Worm (Caenorhabditis elegans) whole organism, mixed stage, embryonic: ENCODE data around the gene C16C10.2.

Experiments used
- M03D4.4 ChIP-seq: sonication (generic microtip); optimal IDR thresholded peaks from 2 replicates; lab custom pipeline; 2017; ENCODE audit warnings: mild to moderate bottlenecking, missing genetic modification characterization, missing compliant biosample characterization
- blmp-1 ChIP-seq: fragments of 150-350 bp; optimal IDR thresholded peaks from 2 replicates; lab custom pipeline; 2014; ENCODE audit warnings: missing biosample characterization, missing genetic modification characterization
- ceh-39 ChIP-seq: fragments of 150-350 bp; optimal IDR thresholded peaks from 2 replicates; lab custom pipeline; 2014; ENCODE audit warnings: missing biosample characterization, missing genetic modification characterization
- ceh-43 ChIP-seq: fragments of 200-800 bp; sonication (Bioruptor generic); optimal IDR thresholded peaks from 2 replicates; lab custom pipeline; 2018; ENCODE audit warnings: mild to moderate bottlenecking, missing genetic modification characterization, moderate library complexity, missing compliant biosample characterization
- ceh-83 ChIP-seq: fragments of 200-800 bp; sonication (Bioruptor generic); optimal IDR thresholded peaks from 2 replicates; lab custom pipeline; 2018; ENCODE audit warnings: mild to moderate bottlenecking, missing genetic modification characterization, missing compliant biosample characterization
- ces-1 ChIP-seq: fragments of 150-350 bp; optimal IDR thresholded peaks from 2 replicates; lab custom pipeline; 2014; ENCODE audit warnings: missing biosample characterization, missing genetic modification reagents, missing genetic modification characterization
- cnd-1 ChIP-seq: fragments of 200-800 bp; sonication (Bioruptor generic); optimal IDR thresholded peaks from 2 replicates; lab custom pipeline; 2018; ENCODE audit warnings: mild to moderate bottlenecking, missing genetic modification characterization, missing compliant biosample characterization
- drap-1 ChIP-seq: fragments of 200-800 bp; sonication (Bioruptor generic); optimal IDR thresholded peaks from 3 replicates; lab custom pipeline; 2018; ENCODE audit warnings: mild to moderate bottlenecking, missing genetic modification characterization, missing compliant biosample characterization
- elt-1 ChIP-seq: sonication (generic microtip); optimal IDR thresholded peaks from 2 replicates; lab custom pipeline; 2017; ENCODE audit warnings: missing genetic modification characterization, mild to moderate bottlenecking, missing compliant biosample characterization, antibody characterized with exemption, moderate library complexity, borderline replicate concordance; ENCODE audit not compliant: insufficient read depth
- elt-3 ChIP-seq: fragments of 150-350 bp; optimal IDR thresholded peaks from 2 replicates; lab custom pipeline; 2014; ENCODE audit warnings: missing biosample characterization, missing genetic modification characterization
- flh-1 ChIP-seq: fragments of 200-800 bp; sonication (Bioruptor generic); optimal IDR thresholded peaks from 2 replicates; lab custom pipeline; 2018; ENCODE audit warnings: mild to moderate bottlenecking, missing genetic modification characterization, moderate library complexity, missing compliant biosample characterization
- ham-2 ChIP-seq: fragments of 200-800 bp; sonication (Bioruptor generic); optimal IDR thresholded peaks from 2 replicates; lab custom pipeline; 2018; ENCODE audit warnings: mild to moderate bottlenecking, missing genetic modification characterization, missing compliant biosample characterization
- hlh-1 ChIP-seq: fragments of 150-350 bp; optimal IDR thresholded peaks from 2 replicates; lab custom pipeline; 2014; ENCODE audit warnings: missing biosample characterization, missing genetic modification reagents, missing genetic modification characterization
- lin-13 ChIP-seq: fragments of 150-350 bp; optimal IDR thresholded peaks from 2 replicates; lab custom pipeline; 2014; ENCODE audit warnings: missing biosample characterization, missing genetic modification characterization
- lin-32 ChIP-seq: fragments of 200-800 bp; sonication (Bioruptor generic); optimal IDR thresholded peaks from 2 replicates; lab custom pipeline; 2018; ENCODE audit warnings: mild to moderate bottlenecking, missing genetic modification characterization, missing compliant biosample characterization
- lsy-2 ChIP-seq: fragments of 150-350 bp; optimal IDR thresholded peaks from 2 replicates; lab custom pipeline; 2014; ENCODE audit warnings: missing biosample characterization, missing genetic modification characterization
- mep-1 ChIP-seq: fragments of 150-350 bp; optimal IDR thresholded peaks from 2 replicates; lab custom pipeline; 2017; ENCODE audit warnings: missing biosample characterization, missing genetic modification reagents, missing genetic modification characterization, inconsistent platforms
- nhr-12 ChIP-seq: fragments of 150-350 bp; optimal IDR thresholded peaks from 2 replicates; lab custom pipeline; 2014; ENCODE audit warnings: missing biosample characterization, missing genetic modification characterization
- nhr-2 ChIP-seq: fragments of 150-350 bp; optimal IDR thresholded peaks from 2 replicates; lab custom pipeline; 2014; ENCODE audit warnings: missing biosample characterization, missing genetic modification characterization
- nhr-237 ChIP-seq: fragments of 150-350 bp; optimal IDR thresholded peaks from 2 replicates; lab custom pipeline; 2014; ENCODE audit warnings: missing biosample characterization, missing genetic modification characterization
- nhr-76 ChIP-seq: sonication (generic microtip); optimal IDR thresholded peaks from 2 replicates; lab custom pipeline; 2017; ENCODE audit warnings: missing biosample characterization, missing genetic modification characterization
- pha-4 ChIP-seq: fragments of 150-350 bp; optimal IDR thresholded peaks from 2 replicates; lab custom pipeline; 2018; ENCODE audit warnings: missing biosample characterization, missing genetic modification reagents, missing genetic modification characterization
- sem-2 ChIP-seq: fragments of 200-800 bp; sonication (Bioruptor generic); optimal IDR thresholded peaks from 2 replicates; lab custom pipeline; 2018; ENCODE audit warnings: mild to moderate bottlenecking, missing genetic modification characterization, missing compliant biosample characterization
- snpc-4 ChIP-seq: fragments of 150-350 bp; optimal IDR thresholded peaks from 2 replicates; lab custom pipeline; 2014; ENCODE audit warnings: missing biosample characterization, missing genetic modification characterization
- sptf-1 ChIP-seq: sonication (generic microtip); optimal IDR thresholded peaks from 2 replicates; lab custom pipeline; 2017; ENCODE audit warnings: mild to moderate bottlenecking, missing genetic modification characterization, moderate library complexity, missing compliant biosample characterization
- tbx-8 ChIP-seq: fragments of 200-800 bp; sonication (Bioruptor generic); optimal IDR thresholded peaks from 2 replicates; lab custom pipeline; 2018; ENCODE audit warnings: mild to moderate bottlenecking, missing genetic modification characterization, moderate library complexity, missing compliant biosample characterization
- unc-120 ChIP-seq: sonication (generic microtip); optimal IDR thresholded peaks from 2 replicates; lab custom pipeline; 2017; ENCODE audit warnings: missing genetic modification characterization, missing compliant biosample characterization; ENCODE audit not compliant: poor library complexity, severe bottlenecking
- unc-39 ChIP-seq: fragments of 150-350 bp; optimal IDR thresholded peaks from 2 replicates; lab custom pipeline; 2014; ENCODE audit warnings: missing biosample characterization, missing genetic modification characterization
- unc-62 ChIP-seq: fragments of 150-350 bp; optimal IDR thresholded peaks from 2 replicates; lab custom pipeline; 2014; ENCODE audit warnings: missing biosample characterization, missing genetic modification reagents, missing genetic modification characterization
- zip-8 ChIP-seq: fragments of 150-350 bp; optimal IDR thresholded peaks from 2 replicates; lab custom pipeline; 2014; ENCODE audit warnings: missing biosample characterization, missing genetic modification characterization
- ztf-11 ChIP-seq: fragments of 150-350 bp; optimal IDR thresholded peaks from 2 replicates; lab custom pipeline; 2014; ENCODE audit warnings: missing biosample characterization, missing genetic modification characterization

C16C10.2 gene

DNA sequence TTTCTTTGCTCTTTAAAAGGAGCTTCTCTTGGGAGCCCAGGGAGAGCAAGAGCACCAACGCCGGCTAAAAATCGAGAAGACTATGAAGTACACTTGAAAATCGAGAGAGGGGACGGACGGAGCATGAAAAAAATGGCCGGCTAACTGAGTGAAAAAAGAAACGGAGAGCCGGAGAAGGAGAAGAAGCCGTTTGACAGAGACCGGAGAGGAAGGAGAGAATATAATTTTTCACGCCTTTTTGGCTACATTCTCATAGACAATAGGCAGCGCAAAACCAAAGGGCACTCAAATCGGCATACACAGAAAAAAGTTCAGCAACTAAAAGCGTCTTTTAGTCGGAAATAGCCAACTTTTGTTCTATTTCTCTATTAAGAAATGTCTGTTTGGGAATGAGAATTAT is 43.1 kb upstream of the C16C10.2 start:
- no peak for TF ChIP-seq nhr-237 (tag; lab: Kevin White, UChicago)
- TF ChIP-seq cnd-1 (tag; lab: Kevin White, UChicago): no peak
- no peak for TF ChIP-seq ham-2 (GFP tag; lab: Kevin White, UChicago)
- TF ChIP-seq tbx-8: no peak
- no peak for TF ChIP-seq nhr-2 (tag; lab: Kevin White, UChicago)
- TF ChIP-seq sem-2 (GFP tag; lab: Kevin White, UChicago): no peak
- TF ChIP-seq unc-39: no peak
- no peak for TF ChIP-seq elt-3 (tag; lab: Kevin White, UChicago)
- TF ChIP-seq M03D4.4 (tag; lab: Kevin White, UChicago): no peak
- TF ChIP-seq lsy-2 (tag; lab: Kevin White, UChicago): no peak
- TF ChIP-seq lin-32 (GFP tag; lab: Kevin White, UChicago): no peak

DNA sequence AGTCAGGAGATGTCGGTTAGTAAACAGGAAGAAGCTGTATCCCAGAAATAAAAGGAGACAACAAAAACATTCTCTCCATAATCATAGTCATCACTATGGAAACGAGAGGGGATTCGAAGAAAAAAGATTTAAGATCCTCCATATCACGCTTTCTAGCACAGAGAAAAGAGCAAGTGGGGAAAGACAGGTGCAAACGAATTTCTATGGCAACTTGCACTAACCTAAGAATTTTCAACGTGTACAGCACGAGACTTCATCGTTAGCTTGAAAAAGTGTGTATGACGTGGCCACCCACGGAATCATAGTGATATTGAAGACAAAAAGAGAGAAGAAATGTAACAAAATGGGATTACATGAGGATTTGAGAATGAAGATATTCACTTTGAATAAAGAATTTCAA is 42.4 kb upstream of the C16C10.2 start:
- TF ChIP-seq nhr-12 (tag; lab: Kevin White, UChicago) (no peak), nhr-76 (no peak), unc-120 (no peak), unc-62 (GFP tag; lab: Kevin White, UChicago) (no peak), cnd-1 (tag; lab: Kevin White, UChicago) (no peak), sem-2 (GFP tag; lab: Kevin White, UChicago) (no peak), pha-4 (tag; lab: Kevin White, UChicago) (no peak), lin-13 (tag; lab: Kevin White, UChicago) (no peak), drap-1 (no peak), sptf-1 (tag; lab: Kevin White, UChicago) (no peak), snpc-4 (no peak), ham-2 (GFP tag; lab: Kevin White, UChicago) (no peak), ztf-11 (no peak), nhr-2 (tag; lab: Kevin White, UChicago) (no peak), ces-1 (GFP tag; lab: Kevin White, UChicago) (no peak), elt-3 (tag; lab: Kevin White, UChicago) (no peak)

DNA sequence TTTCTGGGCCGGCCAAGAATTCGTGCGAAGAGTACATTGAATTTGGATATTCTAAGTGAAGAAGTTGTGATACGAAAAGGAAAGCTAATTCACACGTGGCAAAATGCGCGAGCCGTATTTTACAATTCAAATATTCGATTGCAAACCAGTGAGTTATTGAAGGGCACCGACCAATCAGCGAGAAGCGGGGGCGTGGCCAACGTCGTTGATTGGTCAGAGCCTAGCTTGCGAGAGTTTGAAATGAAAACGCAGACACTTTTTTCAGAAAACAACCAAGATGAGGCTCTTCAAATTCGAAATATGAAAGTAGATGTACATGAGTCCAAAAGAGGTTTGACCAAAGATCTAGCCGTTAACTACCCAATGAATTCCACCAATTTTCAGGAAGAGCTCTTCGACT is 32.2 kb upstream of the C16C10.2 start:
- TF ChIP-seq blmp-1 (tag; lab: Kevin White, UChicago): no peak
- no peak for TF ChIP-seq ces-1 (GFP tag; lab: Kevin White, UChicago)
- TF ChIP-seq sptf-1 (tag; lab: Kevin White, UChicago): no peak
- TF ChIP-seq nhr-76: no peak
- TF ChIP-seq ceh-39 (tag; lab: Kevin White, UChicago): no peak
- no peak for TF ChIP-seq ztf-11
- no peak for TF ChIP-seq elt-1 (tag; lab: Kevin White, UChicago)
- TF ChIP-seq nhr-2 (tag; lab: Kevin White, UChicago): no peak
- no peak for TF ChIP-seq unc-62 (GFP tag; lab: Kevin White, UChicago)
- no peak for TF ChIP-seq drap-1
- no peak for TF ChIP-seq zip-8 (tag; lab: Kevin White, UChicago)
- TF ChIP-seq lin-13 (tag; lab: Kevin White, UChicago): no peak
- TF ChIP-seq hlh-1 (tag; lab: Kevin White, UChicago): no peak
- TF ChIP-seq flh-1: no peak
- TF ChIP-seq ceh-83 (GFP tag; lab: Kevin White, UChicago): no peak
- TF ChIP-seq snpc-4: no peak
- TF ChIP-seq lin-32 (GFP tag; lab: Kevin White, UChicago): no peak

ce11 chrIII:4209188-4209587 is 30.7 kb upstream of the C16C10.2 start, which contains the start of gene phlp-2:
TSS of gene phlp-2 (plus strand) at chrIII:4209488.
- TF ChIP-seq sptf-1 (tag; lab: Kevin White, UChicago) (no peak), ztf-11 (no peak)

ce11 chrIII:4208210-4208609 is 29.7 kb upstream of the C16C10.2 start:
- TF ChIP-seq flh-1 (no peak), hlh-1 (tag; lab: Kevin White, UChicago) (no peak), mep-1 (tag; lab: Kevin White, UChicago) (no peak), unc-62 (GFP tag; lab: Kevin White, UChicago) (no peak), nhr-76 (no peak), blmp-1 (tag; lab: Kevin White, UChicago) (no peak), ceh-43 (GFP tag; lab: Kevin White, UChicago) (no peak), ham-2 (GFP tag; lab: Kevin White, UChicago) (no peak), drap-1 (no peak), elt-1 (tag; lab: Kevin White, UChicago) (no peak), nhr-12 (tag; lab: Kevin White, UChicago) (no peak)
